Fruit fly (Drosophila melanogaster): ENCODE data around the gene CG12299.

The CG12299 gene

DNA sequence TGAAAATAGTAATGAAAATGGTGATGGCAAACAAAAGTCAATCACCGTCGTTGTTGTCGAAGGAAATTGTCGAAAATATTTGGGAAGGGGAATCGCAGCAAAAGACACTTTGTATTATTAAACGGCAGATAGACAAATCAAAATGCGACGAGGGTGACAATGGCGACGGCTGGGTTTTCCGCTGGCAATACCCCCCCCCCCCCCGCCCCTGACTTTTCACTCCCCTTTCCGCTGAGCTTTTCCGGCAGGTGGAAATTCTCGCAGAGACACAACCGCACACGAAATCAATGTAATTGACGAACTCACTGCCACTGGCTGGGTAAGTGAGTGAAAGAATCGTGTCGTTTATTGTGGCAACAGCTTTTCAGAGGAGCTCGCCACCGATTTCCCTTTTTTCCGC, 29.1 kb upstream of the CG12299 start:
- TF ChIP-seq Sin3A (optimal IDR thresholded peaks at IDR 0.05) (no peak), psq (optimal IDR thresholded peaks at IDR 0.05) (no peak), Myc (optimal IDR thresholded peaks at IDR 0.05) (no peak), insv (optimal IDR thresholded peaks at IDR 0.05) (no peak), ttk (optimal IDR thresholded peaks at IDR 0.05) (no peak), h (optimal IDR thresholded peaks at IDR 0.05) (no peak)

DNA sequence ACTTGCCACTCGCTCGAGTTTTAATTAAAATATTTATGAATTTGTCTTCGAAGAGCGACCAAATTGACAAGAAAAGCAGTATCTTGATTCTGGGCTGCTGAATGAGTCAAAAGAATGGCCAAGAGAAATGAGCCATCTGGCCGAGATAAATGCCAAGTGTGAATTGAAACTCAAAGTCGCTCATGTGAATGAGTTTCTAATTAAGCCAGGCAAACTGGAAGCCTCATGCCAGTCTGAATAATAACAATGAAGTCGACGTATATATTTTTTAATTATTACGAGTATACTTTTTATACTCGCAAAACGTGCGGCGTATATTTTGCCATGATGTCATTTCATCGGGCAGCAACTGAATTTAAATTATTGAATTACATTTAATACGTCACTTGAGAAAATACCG, 27.8 kb upstream of the CG12299 start, which contains the start of gene Lip2:
Lip2 (minus strand) TSS at position 101 of the 400 bp plus-strand sequence.
- no peak for TF ChIP-seq Myc (optimal IDR thresholded peaks at IDR 0.05)

DNA sequence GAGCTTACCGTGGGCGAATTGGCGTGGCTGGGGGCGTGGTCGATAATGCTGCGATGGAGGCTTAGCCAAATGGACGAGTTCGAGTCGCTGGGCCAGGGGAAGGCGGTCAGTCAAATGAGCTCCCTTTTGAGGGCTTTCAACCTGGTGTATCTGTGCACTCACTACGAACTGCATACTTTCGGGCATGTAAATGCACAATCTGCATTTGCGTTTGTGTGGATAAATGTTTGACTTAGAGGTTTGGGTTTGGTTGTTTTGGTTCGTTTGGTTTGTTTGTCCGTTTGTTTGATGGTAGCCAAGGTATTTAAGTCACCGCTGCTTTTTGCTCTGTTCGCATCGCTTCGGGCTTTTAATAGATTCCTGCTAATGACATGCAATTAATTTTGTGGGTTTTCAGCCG, 25.9 kb upstream of the CG12299 start:
- TF ChIP-seq h (optimal IDR thresholded peaks at IDR 0.05) (no peak), insv (optimal IDR thresholded peaks at IDR 0.05) (no peak), psq (optimal IDR thresholded peaks at IDR 0.05) (no peak), ttk (optimal IDR thresholded peaks at IDR 0.05) (no peak), Sin3A (optimal IDR thresholded peaks at IDR 0.05) (no peak), Myc (optimal IDR thresholded peaks at IDR 0.05) (no peak)

DNA sequence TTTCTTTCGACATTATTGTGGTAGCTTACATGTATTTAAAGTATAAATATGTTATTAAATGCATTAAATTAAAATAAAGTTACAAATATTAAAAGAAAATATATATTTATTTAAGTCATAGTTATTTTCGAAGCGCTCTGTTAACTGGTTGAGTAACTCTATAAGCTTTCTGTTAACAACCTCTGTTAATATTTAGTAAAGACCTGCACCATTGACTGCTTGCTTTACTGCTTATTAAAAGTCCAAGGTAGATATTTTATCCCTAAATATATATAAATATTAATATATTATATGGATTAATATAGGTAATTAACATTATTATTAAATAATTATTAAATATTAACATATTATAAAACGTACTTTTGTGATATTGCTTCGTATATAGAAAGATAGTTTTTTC, 15.6 kb upstream of the CG12299 start:
- TF ChIP-seq ttk (optimal IDR thresholded peaks at IDR 0.05), result no peak
- TF ChIP-seq insv (optimal IDR thresholded peaks at IDR 0.05), result no peak
- TF ChIP-seq psq (optimal IDR thresholded peaks at IDR 0.05), result no peak
- no peak for TF ChIP-seq h (optimal IDR thresholded peaks at IDR 0.05)
- TF ChIP-seq Sin3A (optimal IDR thresholded peaks at IDR 0.05), result no peak
- TF ChIP-seq Myc (optimal IDR thresholded peaks at IDR 0.05), result no peak

DNA sequence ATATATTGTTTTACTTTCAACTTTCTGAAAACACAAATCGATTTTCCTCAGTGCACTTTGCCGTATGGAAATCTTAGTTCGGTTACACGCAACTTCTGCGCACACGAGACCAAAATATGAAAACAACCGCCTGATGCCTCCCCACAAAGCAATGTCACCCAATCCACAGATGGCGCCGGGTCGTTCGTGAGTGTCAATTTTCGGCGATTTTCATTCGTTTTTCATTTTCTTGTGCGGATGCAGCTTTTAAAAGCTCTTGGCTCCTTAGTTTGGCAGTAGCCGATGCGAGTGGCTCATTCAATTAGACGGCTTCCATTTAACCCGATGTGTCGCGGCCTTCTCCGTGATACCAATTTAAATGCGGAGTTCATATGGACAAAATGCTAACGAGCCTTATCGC, 13.2 kb upstream of the CG12299 start, which contains the start of gene CG6431:
CG6431 (plus strand) TSS at position 301 of the 400 bp plus-strand sequence.
- TF ChIP-seq h (optimal IDR thresholded peaks at IDR 0.05) (no peak), psq (optimal IDR thresholded peaks at IDR 0.05) (no peak), Sin3A (optimal IDR thresholded peaks at IDR 0.05) (no peak), Myc (optimal IDR thresholded peaks at IDR 0.05) (no peak), ttk (optimal IDR thresholded peaks at IDR 0.05) (no peak), insv (optimal IDR thresholded peaks at IDR 0.05) (no peak)

DNA sequence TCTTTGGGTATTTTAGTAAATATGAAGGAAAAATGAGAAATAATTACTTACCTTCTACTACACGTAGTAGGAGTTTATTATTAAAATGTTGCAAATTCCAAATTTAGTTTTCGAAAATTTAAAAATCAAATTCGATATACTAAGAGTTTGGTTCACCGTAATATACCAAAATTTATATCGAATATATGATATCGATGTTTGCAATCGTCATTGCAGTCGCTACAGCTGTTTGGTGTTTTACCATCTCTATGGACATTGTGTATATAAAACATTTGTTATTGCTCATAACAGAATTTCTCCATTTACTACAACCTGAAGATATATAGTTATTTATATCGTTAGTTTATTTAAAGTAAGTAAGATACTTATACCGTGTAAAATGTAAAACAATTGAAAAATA, 8.4 kb upstream of the CG12299 start, which contains the start of gene CG6443:
CG6443 (plus strand) TSS at position 228 of the 400 bp plus-strand sequence.
- no peak for TF ChIP-seq h (optimal IDR thresholded peaks at IDR 0.05)
- no peak for TF ChIP-seq Sin3A (optimal IDR thresholded peaks at IDR 0.05)
- TF ChIP-seq psq (optimal IDR thresholded peaks at IDR 0.05), result no peak
- TF ChIP-seq Myc (optimal IDR thresholded peaks at IDR 0.05), result no peak
- TF ChIP-seq ttk (optimal IDR thresholded peaks at IDR 0.05), result no peak
- TF ChIP-seq insv (optimal IDR thresholded peaks at IDR 0.05), result no peak

DNA sequence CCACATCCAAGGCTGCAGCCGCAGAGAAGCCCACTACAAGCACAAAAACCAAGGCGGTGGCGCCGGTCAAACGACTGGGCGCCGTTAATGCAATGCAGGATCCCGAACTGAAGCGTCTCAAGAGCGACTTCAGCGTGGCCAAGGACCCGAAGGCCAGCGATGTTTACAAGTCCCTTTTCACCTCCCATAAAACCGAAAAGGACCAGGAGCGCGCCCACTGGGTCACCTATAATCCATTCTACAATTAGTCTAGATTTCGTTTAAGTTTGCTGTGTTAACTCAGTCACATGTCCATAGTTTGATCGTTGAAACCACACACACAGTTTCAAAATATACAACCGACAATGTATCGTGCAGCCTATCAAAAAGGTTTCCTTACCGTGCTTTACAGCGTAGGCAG, 7.2 kb upstream of the CG12299 start, which contains the start of gene CG17118:
CG17118 (plus strand) TSS at position 301 of the 400 bp plus-strand sequence.
- no peak for TF ChIP-seq Sin3A (optimal IDR thresholded peaks at IDR 0.05)
- no peak for TF ChIP-seq Myc (optimal IDR thresholded peaks at IDR 0.05)
- no peak for TF ChIP-seq insv (optimal IDR thresholded peaks at IDR 0.05)
- no peak for TF ChIP-seq ttk (optimal IDR thresholded peaks at IDR 0.05)
- TF ChIP-seq psq (optimal IDR thresholded peaks at IDR 0.05), result no peak
- TF ChIP-seq h (optimal IDR thresholded peaks at IDR 0.05), result no peak

DNA sequence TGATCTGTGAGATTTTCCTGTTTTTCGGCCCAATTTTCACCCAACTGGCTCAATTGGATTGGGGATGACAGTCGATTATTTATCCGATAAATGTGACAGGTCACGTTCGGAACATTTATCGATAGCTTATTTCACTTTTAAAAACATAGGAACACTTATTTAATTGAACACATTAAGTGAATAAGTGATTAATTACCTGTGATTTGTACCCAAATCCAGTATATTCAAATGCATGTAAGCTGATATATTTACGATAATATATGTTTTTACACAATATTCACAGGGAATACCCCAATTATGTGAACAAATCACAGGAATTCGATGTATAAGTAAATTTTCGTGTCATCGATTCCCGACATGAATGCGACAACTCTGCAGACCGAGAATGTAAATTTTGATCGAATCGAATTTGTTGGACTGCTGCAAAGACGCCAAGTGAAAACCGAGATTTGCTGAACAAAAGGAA, 4.8 kb upstream of the CG12299 start, which contains the start of the genes EMC3 and Dpy-30L1:
EMC3 (minus strand) TSS at position 81 of the 466 bp plus-strand sequence.
Dpy-30L1 (plus strand) TSS at position 311 of the 466 bp plus-strand sequence.
- TF ChIP-seq ttk (optimal IDR thresholded peaks at IDR 0.05), result no peak
- TF ChIP-seq h (optimal IDR thresholded peaks at IDR 0.05), result no peak
- TF ChIP-seq Sin3A (optimal IDR thresholded peaks at IDR 0.05), result no peak

DNA sequence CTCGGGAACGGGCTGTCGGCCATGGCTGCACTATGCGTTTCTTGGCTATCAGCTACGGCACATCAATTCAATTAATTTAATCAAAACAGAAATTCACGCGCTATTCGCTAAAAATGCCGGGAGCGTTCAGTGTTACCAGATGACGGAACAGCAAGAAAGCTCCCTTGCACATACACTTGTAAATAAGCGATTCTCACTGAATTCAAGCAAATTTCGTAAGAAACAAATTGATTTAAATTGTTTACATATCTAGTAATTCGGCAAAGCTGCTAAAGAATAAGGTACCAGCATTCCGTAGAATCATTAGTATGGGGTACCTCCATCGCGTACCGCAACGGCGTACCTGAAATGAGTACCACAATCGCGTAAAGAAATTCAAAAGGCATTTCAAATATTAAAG, 1.2 kb upstream of the CG12299 start, which contains the start of gene Nup107:
Nup107 (minus strand) TSS at position 149 of the 400 bp plus-strand sequence.
- TF ChIP-seq h (optimal IDR thresholded peaks at IDR 0.05), result no peak
- TF ChIP-seq ttk (optimal IDR thresholded peaks at IDR 0.05), result no peak
- no peak for TF ChIP-seq Myc (optimal IDR thresholded peaks at IDR 0.05)

DNA sequence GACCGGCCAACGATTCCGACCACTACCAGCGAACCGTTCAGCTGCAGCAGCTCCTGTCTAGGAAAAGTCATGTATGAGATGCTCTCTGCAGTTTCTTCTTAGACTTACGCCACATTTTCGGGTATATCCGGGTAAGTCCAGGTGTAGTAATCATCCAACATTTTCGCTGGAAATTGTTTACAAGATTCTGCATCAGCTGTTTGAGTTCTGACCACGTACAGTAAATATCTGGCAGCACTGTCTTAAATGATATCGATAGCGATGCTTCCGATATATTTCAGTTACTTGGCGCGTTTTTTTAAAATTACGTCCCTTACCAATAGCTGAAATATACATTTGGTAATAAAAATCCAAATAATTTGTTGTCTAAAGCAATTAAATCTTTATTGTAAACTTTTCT, 6.6 kb downstream of the CG12299 start, which contains the start of gene CG6729:
CG6729 (minus strand) TSS at position 222 of the 400 bp plus-strand sequence.
- TF ChIP-seq Myc (optimal IDR thresholded peaks at IDR 0.05) (no peak), insv (optimal IDR thresholded peaks at IDR 0.05) (no peak), psq (optimal IDR thresholded peaks at IDR 0.05) (no peak), ttk (optimal IDR thresholded peaks at IDR 0.05) (no peak), Sin3A (optimal IDR thresholded peaks at IDR 0.05) (no peak), h (optimal IDR thresholded peaks at IDR 0.05) (no peak)

DNA sequence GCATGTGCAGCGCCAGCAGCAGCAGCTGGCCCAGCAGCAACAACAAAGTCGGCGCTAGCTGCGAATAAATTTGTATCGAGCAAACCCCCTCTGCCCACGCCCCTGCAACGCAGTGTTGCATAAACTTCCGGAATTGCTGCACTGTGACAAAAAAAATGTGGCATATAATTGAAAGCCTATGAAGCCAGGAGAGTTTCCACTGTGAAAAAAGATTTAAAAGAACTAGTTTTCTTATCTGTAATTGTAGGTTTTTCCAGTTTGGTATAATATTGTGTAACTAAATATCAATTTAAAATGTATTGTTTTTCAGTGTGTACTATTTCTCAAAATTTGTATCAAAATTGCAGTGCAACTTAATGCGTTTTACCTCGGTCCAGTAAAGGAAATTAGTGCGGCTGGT, 11.1 kb downstream of the CG12299 start:
- TF ChIP-seq ttk (optimal IDR thresholded peaks at IDR 0.05), result no peak
- TF ChIP-seq insv (optimal IDR thresholded peaks at IDR 0.05), result no peak
- no peak for TF ChIP-seq psq (optimal IDR thresholded peaks at IDR 0.05)
- TF ChIP-seq Myc (optimal IDR thresholded peaks at IDR 0.05), result no peak
- TF ChIP-seq Sin3A (optimal IDR thresholded peaks at IDR 0.05), result no peak
- no peak for TF ChIP-seq h (optimal IDR thresholded peaks at IDR 0.05)

DNA sequence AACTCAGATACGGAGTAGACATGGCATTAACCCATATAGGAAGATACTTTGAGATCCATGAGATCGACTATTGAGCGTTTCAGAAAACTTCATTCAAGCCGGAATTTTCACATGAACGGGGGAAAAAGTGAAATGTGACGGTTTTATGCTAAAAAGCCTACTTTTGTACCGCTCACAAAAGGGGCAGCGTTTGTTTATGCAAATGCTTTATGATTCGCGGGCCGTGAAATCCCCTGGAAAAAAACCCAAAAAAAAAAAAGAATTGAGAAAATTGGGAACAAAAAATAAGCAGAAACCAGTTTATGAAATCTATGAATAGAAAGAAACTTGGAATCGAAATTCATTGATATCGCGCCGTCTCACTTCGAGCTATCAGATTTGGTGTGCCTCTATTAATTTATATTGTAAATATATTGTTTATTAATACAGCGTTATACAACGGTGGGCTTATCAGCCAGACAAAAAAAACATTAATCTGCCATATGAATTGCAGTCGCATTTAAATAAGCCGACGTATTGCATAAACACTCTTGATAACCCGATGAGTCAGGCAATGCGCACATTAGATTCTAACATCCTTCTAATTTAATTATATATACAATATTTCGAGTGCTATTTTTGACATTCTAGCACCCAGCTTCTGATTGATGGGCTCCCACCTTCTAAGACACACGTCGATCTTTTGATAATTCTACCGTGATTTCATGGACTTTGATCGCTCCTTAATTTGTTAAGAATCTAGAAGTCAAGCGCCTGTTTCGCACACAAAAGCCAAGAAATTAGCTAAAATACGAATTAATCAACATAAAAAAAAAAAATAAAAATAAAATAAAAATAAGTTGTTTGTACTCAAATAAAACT, 12.7 kb downstream of the CG12299 start:
- TF ChIP-seq h (optimal IDR thresholded peaks at IDR 0.05), result no peak
- TF ChIP-seq insv (optimal IDR thresholded peaks at IDR 0.05), result no peak
- TF ChIP-seq psq (optimal IDR thresholded peaks at IDR 0.05), result no peak
- no peak for TF ChIP-seq Myc (optimal IDR thresholded peaks at IDR 0.05)
- no peak for TF ChIP-seq ttk (optimal IDR thresholded peaks at IDR 0.05)
- TF ChIP-seq Sin3A (optimal IDR thresholded peaks at IDR 0.05), result no peak

Data from Kc167 (cell line).